Worm (Caenorhabditis elegans) whole organism, early embryonic: ENCODE data around the gene lgc-1.

Source experiments
- B0310.2 ChIP-seq: sonication (generic microtip); optimal IDR thresholded peaks from 2 replicates; lab custom pipeline; 2016; ENCODE audit warnings: mild to moderate bottlenecking, missing genetic modification characterization, missing compliant biosample characterization
- ama-1 ChIP-seq: fragments of 150-350 bp; optimal IDR thresholded peaks from 2 replicates; lab custom pipeline; 2014
- ceh-13 ChIP-seq: fragments of 200-800 bp; sonication (Bioruptor generic); optimal IDR thresholded peaks from 2 replicates; lab custom pipeline; 2018; ENCODE audit warnings: mild to moderate bottlenecking, missing genetic modification characterization, missing compliant biosample characterization
- ceh-36 ChIP-seq: sonication (generic microtip); optimal IDR thresholded peaks from 2 replicates; lab custom pipeline; 2016; ENCODE audit warnings: missing genetic modification characterization, inconsistent platforms, missing compliant biosample characterization
- ets-7 ChIP-seq: sonication (generic microtip); optimal IDR thresholded peaks from 2 replicates; lab custom pipeline; 2016; ENCODE audit warnings: missing genotype, missing genetic modification characterization, missing compliant biosample characterization
- flt-1 ChIP-seq: fragments of 200-800 bp; sonication (Bioruptor generic); IDR thresholded peaks from 2 replicates; pipeline ENCODE4 v1.3.6; 2022; ENCODE audit warnings: missing genetic modification characterization, missing compliant biosample characterization
- hmbx-1 ChIP-seq: sonication (generic microtip); optimal IDR thresholded peaks from 2 replicates; lab custom pipeline; 2016; ENCODE audit warnings: mild to moderate bottlenecking, missing genetic modification characterization, missing compliant biosample characterization
- hmg-4 ChIP-seq: fragments of 200-800 bp; sonication (Bioruptor generic); optimal IDR thresholded peaks from 2 replicates; lab custom pipeline; 2018; ENCODE audit warnings: mild to moderate bottlenecking, missing genetic modification characterization, missing compliant biosample characterization
- hnd-1 ChIP-seq: sonication (generic microtip); optimal IDR thresholded peaks from 2 replicates; lab custom pipeline; 2016; ENCODE audit warnings: missing genetic modification characterization, missing compliant biosample characterization
- pes-1 ChIP-seq: fragments of 200-800 bp; sonication (Bioruptor generic); IDR thresholded peaks from 2 replicates; pipeline ENCODE4 v1.3.6; 2022; ENCODE audit warnings: missing genetic modification reagents, missing genetic modification characterization, missing compliant biosample characterization
- scrt-1 ChIP-seq: fragments of 200-800 bp; sonication (Bioruptor generic); IDR thresholded peaks from 2 replicates; pipeline ENCODE4 v1.3.6; 2022; ENCODE audit warnings: missing genetic modification characterization, missing compliant biosample characterization
- tbx-11 ChIP-seq: fragments of 200-800 bp; sonication (Bioruptor generic); IDR thresholded peaks from 2 replicates; pipeline ENCODE4 v1.3.6; 2022; ENCODE audit warnings: missing genetic modification characterization, missing compliant biosample characterization
- tbx-37 ChIP-seq: fragments of 200-800 bp; sonication (Bioruptor generic); conservative IDR thresholded peaks from 2 replicates; pipeline ENCODE4 v1.3.6; 2022; ENCODE audit warnings: missing genetic modification reagents, missing genetic modification characterization, missing compliant biosample characterization
- tra-4 ChIP-seq: sonication (generic microtip); optimal IDR thresholded peaks from 2 replicates; lab custom pipeline; 2017; ENCODE audit warnings: missing genetic modification characterization, missing compliant biosample characterization

DNA sequence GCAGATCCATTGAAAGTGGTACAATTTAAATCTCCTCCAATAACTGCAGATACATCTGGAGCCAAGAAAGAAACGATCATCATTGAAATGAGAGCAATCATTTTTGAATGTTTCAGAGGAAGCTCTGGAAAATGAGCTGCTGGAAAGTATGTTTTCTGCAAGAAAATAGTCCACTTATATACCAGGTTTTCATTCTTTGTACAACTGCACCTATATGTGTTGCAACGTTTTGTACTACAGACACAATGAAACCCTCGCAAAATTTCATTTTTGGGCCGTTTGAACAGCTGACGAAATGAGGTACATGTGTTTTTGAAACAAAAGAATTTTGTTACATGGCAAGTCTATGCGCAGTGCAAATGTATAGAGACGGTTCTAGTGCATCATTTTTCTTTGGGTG, 16.5 kb upstream of the lgc-1 start, which contains the start of gene T05B4.9:
- no peak for TF ChIP-seq tra-4
- TF ChIP-seq ama-1 (lab: Kevin White, UChicago) = no peak
- no peak for TF ChIP-seq B0310.2 (tag; lab: Kevin White, UChicago)
- TF ChIP-seq scrt-1 (GFP tag; lab: Robert Waterston, UW) = no peak
- no peak for TF ChIP-seq ceh-36 (tag; lab: Kevin White, UChicago)
- TF ChIP-seq flt-1 (GFP tag; lab: Robert Waterston, UW) = no peak
- TF ChIP-seq tbx-37 (GFP tag; lab: Robert Waterston, UW) = no peak
- no peak for TF ChIP-seq tbx-11
- no peak for TF ChIP-seq ets-7 (tag; lab: Kevin White, UChicago)
- no peak for TF ChIP-seq pes-1 (GFP tag; lab: Robert Waterston, UW)
- no peak for TF ChIP-seq hmbx-1 (tag; lab: Kevin White, UChicago)
- no peak for TF ChIP-seq ceh-13 (GFP tag; lab: Kevin White, UChicago)
- no peak for TF ChIP-seq hmg-4 (GFP tag; lab: Kevin White, UChicago)
- no peak for TF ChIP-seq hnd-1 (tag; lab: Kevin White, UChicago)
